Fruit fly (Drosophila melanogaster) whole organism, pupa: ENCODE measurements around the gene ENGase.
A peak's percentile ranks its signal among the peaks of the same experiment; 100 is the strongest.

Source experiments
- CG15710 ChIP-seq: fragments of 200-800 bp; sonication (Bioruptor generic); optimal IDR thresholded peaks from 2 replicates; lab custom pipeline; 2018; ENCODE audit warnings: missing biosample characterization, mild to moderate bottlenecking, missing genetic modification characterization, moderate library complexity
- CG17806 ChIP-seq: fragments of 200-800 bp; sonication (Bioruptor generic); optimal IDR thresholded peaks from 2 replicates; lab custom pipeline; 2018; ENCODE audit warnings: missing biosample characterization, mild to moderate bottlenecking, missing genetic modification characterization, moderate library complexity
- CG9948 ChIP-seq: fragments of 200-800 bp; sonication (Bioruptor generic); optimal IDR thresholded peaks from 2 replicates; lab custom pipeline; 2018; ENCODE audit warnings: missing biosample characterization, mild to moderate bottlenecking, missing genetic modification characterization, moderate library complexity
- EcR ChIP-seq: fragments of 200-800 bp; sonication (Bioruptor generic); optimal IDR thresholded peaks from 3 replicates; lab custom pipeline; 2019; ENCODE audit warnings: missing biosample characterization, missing genetic modification characterization, mild to moderate bottlenecking, moderate library complexity, missing genetic modification reagents

DNA sequence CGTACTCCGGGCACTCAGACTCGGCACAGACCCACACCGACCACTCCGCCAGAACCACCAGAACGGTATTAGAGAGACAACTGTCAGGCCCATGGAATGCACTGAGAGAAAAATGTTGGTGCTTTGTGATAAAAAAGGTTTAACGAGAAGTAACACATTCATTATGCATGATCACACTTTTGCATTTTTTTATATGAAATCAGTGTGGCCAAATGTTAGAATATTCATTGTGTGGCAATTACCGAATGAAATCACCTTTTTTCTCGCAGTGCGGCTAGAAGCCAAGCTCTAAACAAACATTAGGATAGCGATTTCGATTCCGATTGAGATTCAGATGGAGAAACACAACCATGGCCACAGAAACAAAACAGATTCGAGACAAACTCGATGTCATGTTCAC lies 42.1 kb downstream of the ENGase start:
- TF ChIP-seq CG17806 (tag; lab: Kevin White, UChicago), result peak; percentile 34
- no peak for TF ChIP-seq CG15710 (tag; lab: Kevin White, UChicago)
- TF ChIP-seq CG9948 (tag; lab: Kevin White, UChicago), result peak; percentile 7
- TF ChIP-seq EcR, result no peak
